Fruit fly (Drosophila melanogaster): Measurements from ENCODE around the gene scaf6.
A peak's percentile ranks its signal among the peaks of the same experiment; 100 is the strongest.

The scaf6 gene

DNA sequence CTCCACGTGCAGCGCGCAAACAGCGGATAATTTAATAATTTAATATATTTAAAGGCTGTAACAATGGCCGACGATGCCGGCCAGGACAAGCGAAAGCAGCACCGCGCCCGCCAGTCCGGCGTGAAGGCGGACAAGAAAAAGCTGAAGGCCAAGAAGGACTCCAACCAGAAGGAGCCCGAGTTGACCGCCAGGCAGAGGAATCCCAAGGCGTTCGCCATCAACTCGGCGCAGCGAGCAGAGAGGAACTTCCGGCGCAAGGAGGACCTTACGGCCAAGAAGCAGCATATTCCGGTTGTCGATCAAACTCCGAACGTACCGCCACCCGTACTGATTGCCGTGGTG is 25.8 kb downstream of the scaf6 start:
- TF ChIP-seq CG15336 (GFP tag; IDR thresholded peaks at IDR 0.05) (no peak), esn (GFP tag; optimal IDR thresholded peaks at IDR 0.05) (no peak), Sox102F (GFP tag; optimal IDR thresholded peaks at IDR 0.05) (no peak), CG31627 (GFP tag; optimal IDR thresholded peaks at IDR 0.05) (no peak)

- TF ChIP-seq CG8632 (GFP tag; optimal IDR thresholded peaks at IDR 0.05) (peak; percentile 48), Sox14 (GFP tag; optimal IDR thresholded peaks at IDR 0.05) (peak; percentile 42), fkh (GFP tag; optimal IDR thresholded peaks at IDR 0.05) (peak; percentile 99), OdsH (GFP tag; optimal IDR thresholded peaks at IDR 0.05) (no peak), topi (GFP tag; optimal IDR thresholded peaks at IDR 0.05) (peak; percentile 60), Blimp-1 (GFP tag; optimal IDR thresholded peaks at IDR 0.05) (peak; percentile 6), fd59A (GFP tag; optimal IDR thresholded peaks at IDR 0.05) (peak; percentile 34), Ets21C (GFP tag; optimal IDR thresholded peaks at IDR 0.05) (peak; percentile 54), lz (GFP tag; optimal IDR thresholded peaks at IDR 0.05) (peak; percentile 71), Sox15 (GFP tag; optimal IDR thresholded peaks at IDR 0.05) (peak; percentile 42), esn (GFP tag; optimal IDR thresholded peaks at IDR 0.05) (peak; percentile 67), CG6792 (GFP tag; optimal IDR thresholded peaks at IDR 0.05) (peak; percentile 14), Sox102F (GFP tag; optimal IDR thresholded peaks at IDR 0.05) (no peak), Lpt (GFP tag; optimal IDR thresholded peaks at IDR 0.05) (peak; percentile 19), CG3919 (GFP tag; optimal IDR thresholded peaks at IDR 0.05) (peak; percentile 33), Eip78C (GFP tag) (peak; percentile 60), CG11762 (GFP tag; optimal IDR thresholded peaks at IDR 0.05; ENCODE audit: insufficient read depth) (peak; percentile 37), fd85E (GFP tag; optimal IDR thresholded peaks at IDR 0.05) (no peak), CG11294 (GFP tag; IDR thresholded peaks at IDR 0.05) (no peak; the same call in 1 of the 2 replicates), CG11902 (GFP tag; optimal IDR thresholded peaks at IDR 0.05) (peak; percentile 41), Hr38 (GFP tag; optimal IDR thresholded peaks at IDR 0.05) (no peak), CG6163 (GFP tag; IDR thresholded peaks at IDR 0.05) (0 out of 3 replicates have a peak, but pooled peaks have one; percentile 47), CG3032 (tag; optimal IDR thresholded peaks at IDR 0.05) (peak; percentile 64), CG16779 (tag; optimal IDR thresholded peaks at IDR 0.05) (no peak), cyc (GFP tag; optimal IDR thresholded peaks at IDR 0.05) (peak; percentile 57), CG31627 (GFP tag; optimal IDR thresholded peaks at IDR 0.05) (peak; percentile 65), eg (GFP tag; IDR thresholded peaks at IDR 0.05) (no peak; the same call in 2 of the 3 replicates), Hr39 (GFP tag; optimal IDR thresholded peaks at IDR 0.05) (peak; percentile 56), dac (GFP tag; optimal IDR thresholded peaks at IDR 0.05) (peak; percentile 15)
Observed at dm6 chr3L:17015663-17016575, 26.5 kb downstream of the scaf6 start, which contains the start of the genes CG6664 and CG7728. Gene CG6664, minus strand, starts transcription at chr3L:17016180. Gene CG7728, plus strand, starts transcription at chr3L:17016536.

dm6 chr3L:17012017-17012719 is 30.2 kb downstream of the scaf6 start, which contains the start of gene CG3764:
Gene CG3764, minus strand, starts transcription at chr3L:17012565.
- peak; percentile 63 for TF ChIP-seq cyc (GFP tag; optimal IDR thresholded peaks at IDR 0.05)
- TF ChIP-seq CG8319 (GFP tag; optimal IDR thresholded peaks at IDR 0.05) = peak; percentile 25
- peak; percentile 49 for TF ChIP-seq Hr39 (GFP tag; optimal IDR thresholded peaks at IDR 0.05)
- peak; percentile 43 for TF ChIP-seq acj6 (GFP tag; optimal IDR thresholded peaks at IDR 0.05)
- peak in 1 of 2 experiments; percentile 65 for TF ChIP-seq salr (GFP tag; optimal IDR thresholded peaks at IDR 0.05)
- peak; percentile 18; the same call in 1 of the 3 replicates for TF ChIP-seq CG8119 (GFP tag; IDR thresholded peaks at IDR 0.05)
- TF ChIP-seq Met (GFP tag; optimal IDR thresholded peaks at IDR 0.05) = peak; percentile 68
- TF ChIP-seq fd59A (GFP tag; optimal IDR thresholded peaks at IDR 0.05) = no peak
- TF ChIP-seq CG10669 (GFP tag; optimal IDR thresholded peaks at IDR 0.05) = peak; percentile 53
- TF ChIP-seq CG6854 (GFP tag; optimal IDR thresholded peaks at IDR 0.05) = peak; percentile 81
- TF ChIP-seq CG3919 (GFP tag; optimal IDR thresholded peaks at IDR 0.05) = peak; percentile 75
- no peak for TF ChIP-seq spab (GFP tag; optimal IDR thresholded peaks at IDR 0.05)
- TF ChIP-seq CG10631 (GFP tag; optimal IDR thresholded peaks at IDR 0.05) = no peak
- peak; percentile 66 for TF ChIP-seq lz (GFP tag; optimal IDR thresholded peaks at IDR 0.05)
- no peak for TF ChIP-seq CG11762 (GFP tag; optimal IDR thresholded peaks at IDR 0.05; ENCODE audit: insufficient read depth)
- TF ChIP-seq CG1621 (tag; optimal IDR thresholded peaks at IDR 0.05) = peak; percentile 35
- no peak for TF ChIP-seq dac (GFP tag; optimal IDR thresholded peaks at IDR 0.05)
- TF ChIP-seq eg (GFP tag; IDR thresholded peaks at IDR 0.05) = peak; percentile 39
- TF ChIP-seq Hr4 (GFP tag; optimal IDR thresholded peaks at IDR 0.05) = no peak
- TF ChIP-seq CG6163 (GFP tag; IDR thresholded peaks at IDR 0.05) = peak; percentile 70
- peak; percentile 63 for TF ChIP-seq esn (GFP tag; optimal IDR thresholded peaks at IDR 0.05)
- no peak for TF ChIP-seq Lpt (GFP tag; optimal IDR thresholded peaks at IDR 0.05)
- TF ChIP-seq CG11294 (GFP tag; IDR thresholded peaks at IDR 0.05) = no peak
- TF ChIP-seq ss (GFP tag; optimal IDR thresholded peaks at IDR 0.05) = peak; percentile 73 to 78
- no peak for TF ChIP-seq CG6276 (GFP tag; optimal IDR thresholded peaks at IDR 0.05)
- TF ChIP-seq CG3032 (tag; optimal IDR thresholded peaks at IDR 0.05) = peak; percentile 28
- TF ChIP-seq Eip78C (GFP tag) = peak; percentile 74
